Fruit fly (Drosophila melanogaster): Measurements from ENCODE around the gene CG16704.

DNA sequence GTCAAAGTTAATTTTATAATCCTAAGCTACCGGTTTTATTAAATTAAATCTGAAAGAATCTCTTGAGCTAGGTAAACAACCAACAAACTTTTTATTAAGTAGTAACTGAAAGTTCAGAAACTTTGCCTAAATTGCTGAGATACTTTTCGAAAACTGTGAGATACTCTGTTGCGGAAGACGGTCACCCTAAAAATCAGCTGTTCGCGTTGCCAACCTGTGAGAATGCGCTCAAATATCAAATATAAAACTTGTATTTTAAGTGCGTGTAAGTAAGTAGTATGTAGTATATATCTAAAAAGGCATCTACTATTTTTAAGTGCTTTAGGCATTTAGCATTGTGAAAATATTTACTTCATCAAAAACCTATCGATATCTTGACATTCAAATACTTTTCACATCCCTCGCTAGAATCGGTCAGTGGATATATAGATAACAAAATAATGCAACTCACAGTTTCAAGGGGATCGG is 20.6 kb upstream of the CG16704 start, which contains the start of the genes CG31955 and CG2818:
- TF ChIP-seq h (optimal IDR thresholded peaks at IDR 0.05) = no peak
- no peak for TF ChIP-seq insv (optimal IDR thresholded peaks at IDR 0.05)
- no peak for TF ChIP-seq ttk (optimal IDR thresholded peaks at IDR 0.05)

Measured in Kc167 (cell line).